Worm (Caenorhabditis elegans) whole organism, L1 larva: ENCODE data around the gene Y41C4A.8.

Experiments
- F16B12.6 ChIP-seq: fragments of 150-350 bp; optimal IDR thresholded peaks from 2 replicates; lab custom pipeline; 2014; ENCODE audit warnings: missing biosample characterization, missing genetic modification characterization
- Y116A8C.19 ChIP-seq: sonication (generic microtip); optimal IDR thresholded peaks from 2 replicates; lab custom pipeline; 2016; ENCODE audit warnings: missing compliant biosample characterization, missing genetic modification characterization, borderline replicate concordance
- blmp-1 ChIP-seq: fragments of 150-350 bp; optimal IDR thresholded peaks from 2 replicates; lab custom pipeline; 2014; ENCODE audit warnings: missing biosample characterization, missing genetic modification characterization
- ceh-63 ChIP-seq: fragments of 200-800 bp; sonication (Bioruptor generic); optimal IDR thresholded peaks from 2 replicates; lab custom pipeline; 2018; ENCODE audit warnings: mild to moderate bottlenecking, missing genetic modification characterization, missing compliant biosample characterization
- ceh-82 ChIP-seq, 3 experiments: fragments of 150-350 bp in 1 of 3; sonication (generic microtip) in 2 of 3; optimal IDR thresholded peaks; 2 replicates each; lab custom pipeline; 2014 to 2017; ENCODE audit warnings: missing biosample characterization in 3 of 3, missing genetic modification characterization in 3 of 3
- dsc-1 ChIP-seq: sonication (generic microtip); optimal IDR thresholded peaks from 2 replicates; lab custom pipeline; 2016; ENCODE audit warnings: mild to moderate bottlenecking, missing genetic modification characterization, missing compliant biosample characterization
- efl-1 ChIP-seq, 4 experiments: fragments of 150-350 bp; optimal IDR thresholded peaks in 3 of 4; peaks in 1 of 4; 1 replicate in 1 of 4; 2 replicates in 3 of 4; lab custom pipeline; 2014; ENCODE audit warnings: missing biosample characterization in 2 of 4, missing genetic modification characterization in 2 of 4, missing genetic modification reagents in 2 of 4
- elt-2 ChIP-seq: sonication (generic microtip); optimal IDR thresholded peaks from 2 replicates; lab custom pipeline; 2016; ENCODE audit warnings: missing genetic modification characterization, mild to moderate bottlenecking, inconsistent platforms, missing compliant biosample characterization, missing genetic modification reagents
- ets-5 ChIP-seq: fragments of 200-800 bp; sonication (Bioruptor generic); IDR thresholded peaks from 2 replicates; pipeline ENCODE4 v1.3.6; 2022; ENCODE audit warnings: missing genetic modification characterization, missing compliant biosample characterization
- fkh-10 ChIP-seq: sonication (generic microtip); optimal IDR thresholded peaks from 2 replicates; lab custom pipeline; 2017; ENCODE audit warnings: missing biosample characterization, missing genetic modification reagents, missing genetic modification characterization
- fkh-4 ChIP-seq: sonication (generic microtip); optimal IDR thresholded peaks from 2 replicates; lab custom pipeline; 2016; ENCODE audit warnings: missing compliant biosample characterization, missing genetic modification characterization, borderline replicate concordance
- fkh-8 ChIP-seq: sonication (generic microtip); optimal IDR thresholded peaks from 2 replicates; lab custom pipeline; 2016; ENCODE audit warnings: mild to moderate bottlenecking, missing genetic modification characterization, missing compliant biosample characterization
- fos-1 ChIP-seq: fragments of 150-350 bp; optimal IDR thresholded peaks from 2 replicates; lab custom pipeline; 2014; ENCODE audit warnings: missing biosample characterization, missing genetic modification characterization
- grh-1 ChIP-seq: fragments of 200-800 bp; sonication (Bioruptor generic); IDR thresholded peaks from 2 replicates; pipeline ENCODE4 v1.3.6; 2022; ENCODE audit warnings: missing genetic modification reagents, missing genetic modification characterization, missing compliant biosample characterization
- hlh-17 ChIP-seq: fragments of 200-800 bp; sonication (Bioruptor generic); optimal IDR thresholded peaks from 2 replicates; lab custom pipeline; 2018; ENCODE audit warnings: missing genetic modification characterization, mild to moderate bottlenecking, missing compliant biosample characterization, moderate library complexity, borderline replicate concordance
- hlh-4 ChIP-seq: sonication (generic microtip); optimal IDR thresholded peaks from 2 replicates; lab custom pipeline; 2016; ENCODE audit warnings: mild to moderate bottlenecking, missing genetic modification characterization, missing compliant biosample characterization
- hpl-2 ChIP-seq: fragments of 150-350 bp; optimal IDR thresholded peaks from 2 replicates; lab custom pipeline; 2014; ENCODE audit warnings: missing biosample characterization, missing genetic modification reagents, missing genetic modification characterization
- irx-1 ChIP-seq: sonication (generic microtip); optimal IDR thresholded peaks from 2 replicates; lab custom pipeline; 2016; ENCODE audit warnings: missing genetic modification characterization, missing compliant biosample characterization
- isw-1 ChIP-seq: fragments of 200-800 bp; sonication (Bioruptor generic); IDR thresholded peaks from 2 replicates; pipeline ENCODE4 v1.3.6; 2022; ENCODE audit warnings: missing genetic modification characterization, missing compliant biosample characterization
- jun-1 ChIP-seq: fragments of 150-350 bp; optimal IDR thresholded peaks from 2 replicates; lab custom pipeline; 2014; ENCODE audit warnings: missing biosample characterization, missing genetic modification reagents, missing genetic modification characterization
- lin-15B ChIP-seq: fragments of 150-350 bp; sonication (generic microtip); optimal IDR thresholded peaks from 3 replicates; lab custom pipeline; 2014; ENCODE audit warnings: missing biosample characterization, missing genetic modification characterization
- lir-3 ChIP-seq: sonication (generic microtip); optimal IDR thresholded peaks from 2 replicates; lab custom pipeline; 2016; ENCODE audit warnings: mild to moderate bottlenecking, missing genetic modification characterization, moderate library complexity, missing compliant biosample characterization; ENCODE audit not compliant: poor library complexity
- mab-9 ChIP-seq: fragments of 200-800 bp; sonication (Bioruptor generic); IDR thresholded peaks from 2 replicates; pipeline ENCODE4 v1.3.6; 2022; ENCODE audit warnings: missing genetic modification reagents, missing genetic modification characterization, missing compliant biosample characterization
- mep-1 ChIP-seq: fragments of 150-350 bp; optimal IDR thresholded peaks from 2 replicates; lab custom pipeline; 2014; ENCODE audit warnings: missing biosample characterization, missing genetic modification characterization
- nhr-11 ChIP-seq: fragments of 150-350 bp; optimal IDR thresholded peaks from 2 replicates; lab custom pipeline; 2014; ENCODE audit warnings: missing biosample characterization, missing genetic modification characterization
- nhr-12 ChIP-seq: sonication (generic microtip); optimal IDR thresholded peaks from 2 replicates; lab custom pipeline; 2017; ENCODE audit warnings: missing biosample characterization, missing genetic modification characterization
- nhr-19 ChIP-seq: fragments of 200-800 bp; sonication (Bioruptor generic); conservative IDR thresholded peaks from 2 replicates; pipeline ENCODE4 v1.3.6; 2022; ENCODE audit warnings: missing genetic modification characterization, missing compliant biosample characterization
- nhr-28 ChIP-seq: fragments of 150-350 bp; optimal IDR thresholded peaks from 2 replicates; lab custom pipeline; 2014; ENCODE audit warnings: missing biosample characterization, missing genetic modification characterization
- nhr-71 ChIP-seq: sonication (generic microtip); optimal IDR thresholded peaks from 2 replicates; lab custom pipeline; 2016; ENCODE audit warnings: mild to moderate bottlenecking, missing genetic modification characterization, moderate library complexity, missing compliant biosample characterization
- nhr-76 ChIP-seq: sonication (generic microtip); optimal IDR thresholded peaks from 2 replicates; lab custom pipeline; 2017; ENCODE audit warnings: missing biosample characterization, missing genetic modification characterization
- nhr-77 ChIP-seq: fragments of 150-350 bp; optimal IDR thresholded peaks from 2 replicates; lab custom pipeline; 2014; ENCODE audit warnings: missing biosample characterization, missing genetic modification characterization
- nhr-84 ChIP-seq: sonication (generic microtip); optimal IDR thresholded peaks from 2 replicates; lab custom pipeline; 2017; ENCODE audit warnings: missing biosample characterization, missing genetic modification characterization
- nhr-85 ChIP-seq: sonication (generic microtip); peaks from one replicate; lab custom pipeline; 2016; ENCODE audit warnings: missing genetic modification characterization, inconsistent platforms, missing compliant biosample characterization
- rnt-1 ChIP-seq: sonication (generic microtip); optimal IDR thresholded peaks from 2 replicates; lab custom pipeline; 2016; ENCODE audit warnings: mild to moderate bottlenecking, missing genetic modification characterization, moderate library complexity, missing compliant biosample characterization
- skn-1 ChIP-seq: fragments of 150-350 bp; optimal IDR thresholded peaks from 2 replicates; lab custom pipeline; 2014; ENCODE audit warnings: missing biosample characterization, missing genetic modification characterization
- snpc-4 ChIP-seq: fragments of 150-350 bp; optimal IDR thresholded peaks from 2 replicates; lab custom pipeline; 2014; ENCODE audit warnings: missing biosample characterization, missing genetic modification characterization
- snu-23 ChIP-seq: sonication (generic microtip); optimal IDR thresholded peaks from 2 replicates; lab custom pipeline; 2016; ENCODE audit warnings: missing genetic modification characterization, missing compliant biosample characterization
- sox-4 ChIP-seq: sonication (generic microtip); optimal IDR thresholded peaks from 2 replicates; lab custom pipeline; 2016; ENCODE audit warnings: missing genetic modification characterization, missing compliant biosample characterization
- tlp-1 ChIP-seq: fragments of 150-350 bp; optimal IDR thresholded peaks from 2 replicates; lab custom pipeline; 2014; ENCODE audit warnings: missing biosample characterization, missing genetic modification characterization
- unc-130 ChIP-seq: fragments of 150-350 bp; optimal IDR thresholded peaks from 2 replicates; lab custom pipeline; 2017; ENCODE audit warnings: missing biosample characterization, missing genetic modification characterization, inconsistent platforms
- unc-30 ChIP-seq: sonication (generic microtip); optimal IDR thresholded peaks from 2 replicates; lab custom pipeline; 2017; ENCODE audit warnings: missing biosample characterization, missing genetic modification characterization
- unc-62 ChIP-seq: fragments of 150-350 bp; optimal IDR thresholded peaks from 2 replicates; lab custom pipeline; 2014; ENCODE audit warnings: missing biosample characterization, missing genetic modification reagents, missing genetic modification characterization
- unc-98 ChIP-seq: fragments of 200-800 bp; sonication (Bioruptor generic); IDR thresholded peaks from 2 replicates; pipeline ENCODE4 v1.3.6; 2022; ENCODE audit warnings: missing genetic modification characterization, missing compliant biosample characterization
- vab-15 ChIP-seq: sonication (generic microtip); optimal IDR thresholded peaks from 2 replicates; lab custom pipeline; 2017; ENCODE audit warnings: missing genotype, mild to moderate bottlenecking, missing genetic modification characterization, missing compliant biosample characterization
- zag-1 ChIP-seq: fragments of 150-350 bp; optimal IDR thresholded peaks from 2 replicates; lab custom pipeline; 2014; ENCODE audit warnings: missing biosample characterization, missing genetic modification characterization

The Y41C4A.8 gene

ce11 chrIII:11708722-11709121 is at the start of gene Y41C4A.8:
Gene Y41C4A.8, minus strand, starts transcription at chrIII:11708822.
- no peak for TF ChIP-seq nhr-28 (tag; lab: Kevin White, UChicago)
- TF ChIP-seq nhr-19: no peak
- TF ChIP-seq hlh-4: no peak
- no peak for TF ChIP-seq nhr-71 (tag; lab: Kevin White, UChicago)
- TF ChIP-seq snpc-4 (tag; lab: Kevin White, UChicago): no peak
- TF ChIP-seq ceh-82 (tag; optimal IDR thresholded peaks at IDR 0.05; lab: Kevin White, UChicago): no peak
- no peak for TF ChIP-seq hlh-17 (GFP tag; lab: Kevin White, UChicago)
- no peak for TF ChIP-seq unc-62 (GFP tag; lab: Kevin White, UChicago)
- TF ChIP-seq elt-2: no peak
- no peak for TF ChIP-seq F16B12.6 (tag; lab: Kevin White, UChicago)
- TF ChIP-seq skn-1: no peak
- no peak for TF ChIP-seq fkh-4 (tag; lab: Kevin White, UChicago)
- no peak for TF ChIP-seq nhr-85 (tag; lab: Kevin White, UChicago)
- no peak for TF ChIP-seq nhr-77
- TF ChIP-seq vab-15 (tag; lab: Kevin White, UChicago): no peak
- no peak for TF ChIP-seq ets-5 (GFP tag; lab: Robert Waterston, UW)
- no peak for TF ChIP-seq snu-23
- no peak for TF ChIP-seq jun-1 (tag; lab: Kevin White, UChicago)
- TF ChIP-seq unc-30: no peak
- TF ChIP-seq isw-1: no peak

ce11 chrIII:11757892-11758291 is 49.3 kb upstream of the Y41C4A.8 start:
- TF ChIP-seq fos-1 (tag; lab: Kevin White, UChicago) (no peak), unc-130 (no peak), fkh-10 (GFP tag; lab: Kevin White, UChicago) (no peak), fkh-4 (tag; lab: Kevin White, UChicago) (no peak), nhr-11 (no peak), zag-1 (tag; lab: Kevin White, UChicago) (no peak), ceh-63 (no peak), dsc-1 (no peak), sox-4 (no peak), nhr-85 (tag; lab: Kevin White, UChicago) (no peak), hpl-2 (GFP tag; lab: Kevin White, UChicago) (no peak), nhr-76 (no peak), nhr-28 (tag; lab: Kevin White, UChicago) (no peak), unc-98 (GFP tag; lab: Robert Waterston, UW) (no peak), lin-15B (tag; lab: Kevin White, UChicago) (no peak), nhr-12 (tag; lab: Kevin White, UChicago) (no peak), grh-1 (GFP tag; lab: Robert Waterston, UW) (no peak), tlp-1 (tag; lab: Kevin White, UChicago) (no peak), mep-1 (tag; lab: Kevin White, UChicago) (no peak)

ce11 chrIII:11750817-11751216 is 42.2 kb upstream of the Y41C4A.8 start:
- TF ChIP-seq irx-1 (tag; lab: Kevin White, UChicago) (no peak), mab-9 (no peak), fkh-4 (tag; lab: Kevin White, UChicago) (no peak), unc-130 (no peak), fkh-10 (GFP tag; lab: Kevin White, UChicago) (no peak), efl-1 (optimal IDR thresholded peaks at IDR 0.05; lab: Kevin White, UChicago) (no peak), efl-1 (GFP tag; optimal IDR thresholded peaks at IDR 0.05 in 1 of 2; lab: Kevin White, UChicago) (no peak), Y116A8C.19 (tag; lab: Kevin White, UChicago) (no peak), nhr-11 (no peak), nhr-19 (no peak), jun-1 (tag; lab: Kevin White, UChicago) (no peak), blmp-1 (tag; lab: Kevin White, UChicago) (no peak), lir-3 (tag; lab: Kevin White, UChicago) (no peak), fkh-8 (tag; lab: Kevin White, UChicago) (no peak), nhr-76 (no peak), zag-1 (tag; lab: Kevin White, UChicago) (no peak), nhr-28 (tag; lab: Kevin White, UChicago) (no peak), nhr-77 (no peak), nhr-84 (tag; lab: Kevin White, UChicago) (no peak), rnt-1 (tag; lab: Kevin White, UChicago) (no peak)
